Fruit fly (Drosophila melanogaster): Measurements from ENCODE around the gene ogre.
A peak's percentile ranks its signal among the peaks of the same experiment; 100 is the strongest.

The ogre gene

dm6 chrX:7011063-7011743, 20.1 kb upstream of the ogre start, which contains the start of the genes cm, sloth1 and sloth2 (continued):
- peak; percentile 96 for TF ChIP-seq Ets65A (GFP tag)
- peak; percentile 73 for TF ChIP-seq CG17361 (GFP tag; IDR thresholded peaks at IDR 0.05)
- peak; percentile 81 for TF ChIP-seq wdn (GFP tag; IDR thresholded peaks at IDR 0.05)
- TF ChIP-seq nau (GFP tag; optimal IDR thresholded peaks at IDR 0.05): peak; percentile 63
- TF ChIP-seq CG13123 (GFP tag; optimal IDR thresholded peaks at IDR 0.05): peak; percentile 75
- peak; percentile 45 for TF ChIP-seq CTCF (GFP tag; optimal IDR thresholded peaks at IDR 0.05)
- no peak for TF ChIP-seq mld (GFP tag; IDR thresholded peaks at IDR 0.05; ENCODE audit: partially characterized antibody)
- peak; percentile 41 for TF ChIP-seq CG31388 (GFP tag; optimal IDR thresholded peaks at IDR 0.05)
- peak; percentile 83 for TF ChIP-seq phol (tag; optimal IDR thresholded peaks at IDR 0.05)
- peak; percentile 68; the same call in 1 of the 3 replicates for TF ChIP-seq CG7357 (GFP tag; IDR thresholded peaks at IDR 0.05)
- TF ChIP-seq slbo (GFP tag; IDR thresholded peaks at IDR 0.05): peak; percentile 95
- peak; percentile 82 for TF ChIP-seq CG8388 (GFP tag; optimal IDR thresholded peaks at IDR 0.05)
- TF ChIP-seq amos (GFP tag; IDR thresholded peaks at IDR 0.05; ENCODE audit: partially characterized antibody): peak; percentile 79
- peak; percentile 14 for TF ChIP-seq CG6854 (GFP tag; optimal IDR thresholded peaks at IDR 0.05)
- TF ChIP-seq CG6654 (GFP tag; optimal IDR thresholded peaks at IDR 0.05): no peak
- TF ChIP-seq slp2 (GFP tag; optimal IDR thresholded peaks at IDR 0.05): peak; percentile 71
- peak; percentile 49 for TF ChIP-seq stwl (tag; optimal IDR thresholded peaks at IDR 0.05)
- peak; percentile 81 for TF ChIP-seq cas (GFP tag; IDR thresholded peaks at IDR 0.05)
- TF ChIP-seq stc (GFP tag; IDR thresholded peaks at IDR 0.05): peak; percentile 81
- no peak for TF ChIP-seq cg (GFP tag; optimal IDR thresholded peaks at IDR 0.05)
- peak; percentile 84; the same call in 2 of the 3 replicates for TF ChIP-seq H15 (GFP tag; IDR thresholded peaks at IDR 0.05)
- TF ChIP-seq Scr (GFP tag; IDR thresholded peaks at IDR 0.05; ENCODE audit: partially characterized antibody): peak; percentile 93
- TF ChIP-seq grau (tag; optimal IDR thresholded peaks at IDR 0.05): peak; percentile 86
- TF ChIP-seq jigr1 (GFP tag; IDR thresholded peaks at IDR 0.05): peak; percentile 42; the same call in 1 of the 3 replicates
- TF ChIP-seq CG17912 (GFP tag; optimal IDR thresholded peaks at IDR 0.05): peak; percentile 72
- TF ChIP-seq BEAF-32 (GFP tag; optimal IDR thresholded peaks at IDR 0.05): peak; percentile 89
- peak; percentile 73 for TF ChIP-seq CG18619 (GFP tag; optimal IDR thresholded peaks at IDR 0.05)
- TF ChIP-seq CG7987 (GFP tag; optimal IDR thresholded peaks at IDR 0.05): peak; percentile 59
- peak; percentile 79 for TF ChIP-seq Bgb (GFP tag; IDR thresholded peaks at IDR 0.05; ENCODE audit: partially characterized antibody)
- peak; percentile 84 for TF ChIP-seq CG13775 (GFP tag; optimal IDR thresholded peaks at IDR 0.05)
- TF ChIP-seq CG15011 (GFP tag; optimal IDR thresholded peaks at IDR 0.05): peak; percentile 39
- TF ChIP-seq CG4820 (GFP tag; optimal IDR thresholded peaks at IDR 0.05): peak; percentile 79
- TF ChIP-seq sd (tag; optimal IDR thresholded peaks at IDR 0.05): peak; percentile 70
- TF ChIP-seq fru (optimal IDR thresholded peaks at IDR 0.05): no peak
- peak; percentile 85 for TF ChIP-seq lab (GFP tag; optimal IDR thresholded peaks at IDR 0.05)
- peak; percentile 70 for TF ChIP-seq Meics (GFP tag; optimal IDR thresholded peaks at IDR 0.05)
- TF ChIP-seq bsh (GFP tag; optimal IDR thresholded peaks at IDR 0.05): peak; percentile 7 to 83
- TF ChIP-seq CG11456 (GFP tag; IDR thresholded peaks at IDR 0.05): peak; percentile 84
- peak; percentile 84 for TF ChIP-seq CG14014 (GFP tag; IDR thresholded peaks at IDR 0.05)
- TF ChIP-seq CG1024 (GFP tag; IDR thresholded peaks at IDR 0.05): peak; percentile 68
- peak; percentile 42 for TF ChIP-seq emc (GFP tag; optimal IDR thresholded peaks at IDR 0.05)
- peak; percentile 76 for TF ChIP-seq ab (GFP tag; optimal IDR thresholded peaks at IDR 0.05)
- peak; percentile 73; the same call in 2 of the 3 replicates for TF ChIP-seq Opbp (GFP tag; IDR thresholded peaks at IDR 0.05; ENCODE audit: partially characterized antibody)
- peak; percentile 67 for TF ChIP-seq CG2875 (GFP tag; optimal IDR thresholded peaks at IDR 0.05)
- TF ChIP-seq zen (tag; optimal IDR thresholded peaks at IDR 0.05): peak; percentile 80
- TF ChIP-seq da (GFP tag; optimal IDR thresholded peaks at IDR 0.05): peak; percentile 65
- TF ChIP-seq CG18262 (tag; optimal IDR thresholded peaks at IDR 0.05): peak; percentile 74
- peak; percentile 91 for TF ChIP-seq CG9609 (GFP tag; optimal IDR thresholded peaks at IDR 0.05)
- TF ChIP-seq CG12104 (GFP tag; optimal IDR thresholded peaks at IDR 0.05): peak; percentile 24
- peak; percentile 84 for TF ChIP-seq Dad (GFP tag; optimal IDR thresholded peaks at IDR 0.05)

Data from whole organism, embryonic.